Worm (Caenorhabditis elegans): ENCODE measurements around the gene gmeb-3.

Gene gmeb-3

ce11 chrIII:3790855-3791254 lies 22.6 kb downstream of the gmeb-3 start:
- TF ChIP-seq med-1 (GFP tag; optimal IDR thresholded peaks at IDR 0.05; ENCODE audit: insufficient read depth) (no peak), flt-1 (GFP tag; IDR thresholded peaks at IDR 0.05) (no peak), T22C8.4 (GFP tag; IDR thresholded peaks at IDR 0.05) (no peak), cog-1 (tag; optimal IDR thresholded peaks at IDR 0.05) (no peak), tab-1 (GFP tag; IDR thresholded peaks at IDR 0.05) (no peak), ref-1 (GFP tag; conservative IDR thresholded peaks at IDR 0.05) (no peak), klf-2 (GFP tag; conservative IDR thresholded peaks at IDR 0.05) (no peak), ztf-29 (GFP tag; IDR thresholded peaks at IDR 0.05) (no peak), ztf-23 (GFP tag; IDR thresholded peaks at IDR 0.05) (no peak)

ce11 chrIII:3795933-3796332 lies 27.6 kb downstream of the gmeb-3 start:
- no peak for TF ChIP-seq med-1 (GFP tag; optimal IDR thresholded peaks at IDR 0.05; ENCODE audit: insufficient read depth)
- no peak for TF ChIP-seq ztf-29 (GFP tag; IDR thresholded peaks at IDR 0.05)
- TF ChIP-seq ztf-23 (GFP tag; IDR thresholded peaks at IDR 0.05), result no peak
- no peak for TF ChIP-seq tab-1 (GFP tag; IDR thresholded peaks at IDR 0.05)
- no peak for TF ChIP-seq klf-2 (GFP tag; conservative IDR thresholded peaks at IDR 0.05)
- TF ChIP-seq T22C8.4 (GFP tag; IDR thresholded peaks at IDR 0.05), result no peak
- TF ChIP-seq flt-1 (GFP tag; IDR thresholded peaks at IDR 0.05), result no peak
- TF ChIP-seq cog-1 (tag; optimal IDR thresholded peaks at IDR 0.05), result no peak
- no peak for TF ChIP-seq ref-1 (GFP tag; conservative IDR thresholded peaks at IDR 0.05)

- TF ChIP-seq T22C8.4 (GFP tag; IDR thresholded peaks at IDR 0.05) (0 out of 2 replicates have a peak, but pooled peaks have one; percentile 8), ztf-29 (GFP tag; IDR thresholded peaks at IDR 0.05) (no peak)
These were observed 29.1 kb downstream of the gmeb-3 start for ce11 chrIII:3797180-3798026.

ce11 chrIII:3798416-3798815 lies 30.1 kb downstream of the gmeb-3 start:
- TF ChIP-seq cog-1 (tag; optimal IDR thresholded peaks at IDR 0.05) (no peak), ztf-23 (GFP tag; IDR thresholded peaks at IDR 0.05) (no peak), med-1 (GFP tag; optimal IDR thresholded peaks at IDR 0.05; ENCODE audit: insufficient read depth) (no peak), tab-1 (GFP tag; IDR thresholded peaks at IDR 0.05) (no peak), ref-1 (GFP tag; conservative IDR thresholded peaks at IDR 0.05) (no peak), ztf-29 (GFP tag; IDR thresholded peaks at IDR 0.05) (no peak), klf-2 (GFP tag; conservative IDR thresholded peaks at IDR 0.05) (no peak), T22C8.4 (GFP tag; IDR thresholded peaks at IDR 0.05) (no peak), flt-1 (GFP tag; IDR thresholded peaks at IDR 0.05) (no peak)

- TF ChIP-seq ref-1 (GFP tag; conservative IDR thresholded peaks at IDR 0.05), result no peak
- TF ChIP-seq ztf-29 (GFP tag; IDR thresholded peaks at IDR 0.05), result no peak
- no peak for TF ChIP-seq tab-1 (GFP tag; IDR thresholded peaks at IDR 0.05)
- no peak for TF ChIP-seq klf-2 (GFP tag; conservative IDR thresholded peaks at IDR 0.05)
- no peak for TF ChIP-seq T22C8.4 (GFP tag; IDR thresholded peaks at IDR 0.05)
- TF ChIP-seq med-1 (GFP tag; optimal IDR thresholded peaks at IDR 0.05; ENCODE audit: insufficient read depth), result no peak
- 0 out of 2 replicates have a peak, but pooled peaks have one; percentile 34 for TF ChIP-seq ztf-23 (GFP tag; IDR thresholded peaks at IDR 0.05)
- TF ChIP-seq cog-1 (tag; optimal IDR thresholded peaks at IDR 0.05), result no peak
These were observed 30.9 kb downstream of the gmeb-3 start for ce11 chrIII:3799213-3799612.

ce11 chrIII:3800240-3800933 lies 32.1 kb downstream of the gmeb-3 start, which contains the start of gene mtm-3:
Gene mtm-3, minus strand, starts transcription at chrIII:3800467.
- TF ChIP-seq ref-1 (GFP tag; conservative IDR thresholded peaks at IDR 0.05), result no peak
- no peak for TF ChIP-seq tab-1 (GFP tag; IDR thresholded peaks at IDR 0.05)
- no peak for TF ChIP-seq ztf-29 (GFP tag; IDR thresholded peaks at IDR 0.05)
- TF ChIP-seq cog-1 (tag; optimal IDR thresholded peaks at IDR 0.05), result no peak
- no peak for TF ChIP-seq ztf-23 (GFP tag; IDR thresholded peaks at IDR 0.05)
- TF ChIP-seq flt-1 (GFP tag; IDR thresholded peaks at IDR 0.05), result no peak
- TF ChIP-seq med-1 (GFP tag; optimal IDR thresholded peaks at IDR 0.05; ENCODE audit: insufficient read depth), result no peak
- no peak for TF ChIP-seq T22C8.4 (GFP tag; IDR thresholded peaks at IDR 0.05)
- TF ChIP-seq klf-2 (GFP tag; conservative IDR thresholded peaks at IDR 0.05), result no peak

- TF ChIP-seq T22C8.4 (GFP tag; IDR thresholded peaks at IDR 0.05) (no peak), flt-1 (GFP tag; IDR thresholded peaks at IDR 0.05) (no peak), tab-1 (GFP tag; IDR thresholded peaks at IDR 0.05) (no peak), ztf-23 (GFP tag; IDR thresholded peaks at IDR 0.05) (no peak), cog-1 (tag; optimal IDR thresholded peaks at IDR 0.05) (no peak)
These were observed 32.6 kb downstream of the gmeb-3 start for ce11 chrIII:3800934-3801252.

- TF ChIP-seq flt-1 (GFP tag; IDR thresholded peaks at IDR 0.05) (peak; percentile 55; the same call in 1 of the 2 replicates), klf-2 (GFP tag; conservative IDR thresholded peaks at IDR 0.05) (no peak), T22C8.4 (GFP tag; IDR thresholded peaks at IDR 0.05) (peak; percentile 89), ztf-29 (GFP tag; IDR thresholded peaks at IDR 0.05) (peak; percentile 80; the same call in 1 of the 2 replicates), ztf-23 (GFP tag; IDR thresholded peaks at IDR 0.05) (no peak), cog-1 (tag; optimal IDR thresholded peaks at IDR 0.05) (peak; percentile 97), ref-1 (GFP tag; conservative IDR thresholded peaks at IDR 0.05) (no peak)
These were observed 33.1 kb downstream of the gmeb-3 start for ce11 chrIII:3801379-3801894.

ce11 chrIII:3803113-3803512 lies 34.8 kb downstream of the gmeb-3 start:
- no peak for TF ChIP-seq T22C8.4 (GFP tag; IDR thresholded peaks at IDR 0.05)
- no peak for TF ChIP-seq klf-2 (GFP tag; conservative IDR thresholded peaks at IDR 0.05)
- no peak for TF ChIP-seq ztf-23 (GFP tag; IDR thresholded peaks at IDR 0.05)
- no peak for TF ChIP-seq ref-1 (GFP tag; conservative IDR thresholded peaks at IDR 0.05)
- no peak for TF ChIP-seq ztf-29 (GFP tag; IDR thresholded peaks at IDR 0.05)
- no peak for TF ChIP-seq cog-1 (tag; optimal IDR thresholded peaks at IDR 0.05)
- TF ChIP-seq med-1 (GFP tag; optimal IDR thresholded peaks at IDR 0.05; ENCODE audit: insufficient read depth), result no peak
- no peak for TF ChIP-seq flt-1 (GFP tag; IDR thresholded peaks at IDR 0.05)
- no peak for TF ChIP-seq tab-1 (GFP tag; IDR thresholded peaks at IDR 0.05)

All from whole organism, midembryonic.